Worm (Caenorhabditis elegans) whole organism, mixed stage, embryonic: Measurements from ENCODE around the gene dmsr-15.

Source experiments
- M03D4.4 ChIP-seq: sonication (generic microtip); optimal IDR thresholded peaks from 2 replicates; lab custom pipeline; 2017; ENCODE audit warnings: mild to moderate bottlenecking, missing genetic modification characterization, missing compliant biosample characterization
- bed-3 ChIP-seq: fragments of 200-800 bp; sonication (Bioruptor generic); optimal IDR thresholded peaks from 3 replicates; lab custom pipeline; 2018; ENCODE audit warnings: mild to moderate bottlenecking, missing genetic modification characterization, moderate library complexity, missing compliant biosample characterization
- blmp-1 ChIP-seq: fragments of 150-350 bp; optimal IDR thresholded peaks from 2 replicates; lab custom pipeline; 2014; ENCODE audit warnings: missing biosample characterization, missing genetic modification characterization
- ceh-43 ChIP-seq: fragments of 200-800 bp; sonication (Bioruptor generic); optimal IDR thresholded peaks from 2 replicates; lab custom pipeline; 2018; ENCODE audit warnings: mild to moderate bottlenecking, missing genetic modification characterization, moderate library complexity, missing compliant biosample characterization
- ceh-83 ChIP-seq: fragments of 200-800 bp; sonication (Bioruptor generic); optimal IDR thresholded peaks from 2 replicates; lab custom pipeline; 2018; ENCODE audit warnings: mild to moderate bottlenecking, missing genetic modification characterization, missing compliant biosample characterization
- ces-1 ChIP-seq: fragments of 150-350 bp; optimal IDR thresholded peaks from 2 replicates; lab custom pipeline; 2014; ENCODE audit warnings: missing biosample characterization, missing genetic modification reagents, missing genetic modification characterization
- drap-1 ChIP-seq: fragments of 200-800 bp; sonication (Bioruptor generic); optimal IDR thresholded peaks from 3 replicates; lab custom pipeline; 2018; ENCODE audit warnings: mild to moderate bottlenecking, missing genetic modification characterization, missing compliant biosample characterization
- elt-1 ChIP-seq: sonication (generic microtip); optimal IDR thresholded peaks from 2 replicates; lab custom pipeline; 2017; ENCODE audit warnings: missing genetic modification characterization, mild to moderate bottlenecking, missing compliant biosample characterization, antibody characterized with exemption, moderate library complexity, borderline replicate concordance; ENCODE audit not compliant: insufficient read depth
- elt-3 ChIP-seq: fragments of 150-350 bp; optimal IDR thresholded peaks from 2 replicates; lab custom pipeline; 2014; ENCODE audit warnings: missing biosample characterization, missing genetic modification characterization
- flh-1 ChIP-seq: fragments of 200-800 bp; sonication (Bioruptor generic); optimal IDR thresholded peaks from 2 replicates; lab custom pipeline; 2018; ENCODE audit warnings: mild to moderate bottlenecking, missing genetic modification characterization, moderate library complexity, missing compliant biosample characterization
- ham-2 ChIP-seq: fragments of 200-800 bp; sonication (Bioruptor generic); optimal IDR thresholded peaks from 2 replicates; lab custom pipeline; 2018; ENCODE audit warnings: mild to moderate bottlenecking, missing genetic modification characterization, missing compliant biosample characterization
- hlh-1 ChIP-seq: fragments of 150-350 bp; optimal IDR thresholded peaks from 2 replicates; lab custom pipeline; 2014; ENCODE audit warnings: missing biosample characterization, missing genetic modification reagents, missing genetic modification characterization
- lin-32 ChIP-seq: fragments of 200-800 bp; sonication (Bioruptor generic); optimal IDR thresholded peaks from 2 replicates; lab custom pipeline; 2018; ENCODE audit warnings: mild to moderate bottlenecking, missing genetic modification characterization, missing compliant biosample characterization
- lsy-2 ChIP-seq: fragments of 150-350 bp; optimal IDR thresholded peaks from 2 replicates; lab custom pipeline; 2014; ENCODE audit warnings: missing biosample characterization, missing genetic modification characterization
- mab-5 ChIP-seq: fragments of 150-350 bp; optimal IDR thresholded peaks from 2 replicates; lab custom pipeline; 2014; ENCODE audit warnings: missing biosample characterization, missing genetic modification characterization
- mep-1 ChIP-seq: fragments of 150-350 bp; optimal IDR thresholded peaks from 2 replicates; lab custom pipeline; 2017; ENCODE audit warnings: missing biosample characterization, missing genetic modification reagents, missing genetic modification characterization, inconsistent platforms
- mls-2 ChIP-seq: sonication (generic microtip); optimal IDR thresholded peaks from 2 replicates; lab custom pipeline; 2016; ENCODE audit warnings: mild to moderate bottlenecking, missing genetic modification characterization, moderate library complexity, missing compliant biosample characterization
- nhr-12 ChIP-seq: fragments of 150-350 bp; optimal IDR thresholded peaks from 2 replicates; lab custom pipeline; 2014; ENCODE audit warnings: missing biosample characterization, missing genetic modification characterization
- nhr-2 ChIP-seq: fragments of 150-350 bp; optimal IDR thresholded peaks from 2 replicates; lab custom pipeline; 2014; ENCODE audit warnings: missing biosample characterization, missing genetic modification characterization
- nhr-237 ChIP-seq: fragments of 150-350 bp; optimal IDR thresholded peaks from 2 replicates; lab custom pipeline; 2014; ENCODE audit warnings: missing biosample characterization, missing genetic modification characterization
- nhr-28 ChIP-seq: fragments of 150-350 bp; optimal IDR thresholded peaks from 2 replicates; lab custom pipeline; 2014; ENCODE audit warnings: missing biosample characterization, missing genetic modification characterization
- nhr-76 ChIP-seq: sonication (generic microtip); optimal IDR thresholded peaks from 2 replicates; lab custom pipeline; 2017; ENCODE audit warnings: missing biosample characterization, missing genetic modification characterization
- pha-4 ChIP-seq: fragments of 150-350 bp; optimal IDR thresholded peaks from 2 replicates; lab custom pipeline; 2018; ENCODE audit warnings: missing biosample characterization, missing genetic modification reagents, missing genetic modification characterization
- snpc-4 ChIP-seq: fragments of 150-350 bp; optimal IDR thresholded peaks from 2 replicates; lab custom pipeline; 2014; ENCODE audit warnings: missing biosample characterization, missing genetic modification characterization
- sptf-1 ChIP-seq: sonication (generic microtip); optimal IDR thresholded peaks from 2 replicates; lab custom pipeline; 2017; ENCODE audit warnings: mild to moderate bottlenecking, missing genetic modification characterization, moderate library complexity, missing compliant biosample characterization
- tbx-8 ChIP-seq: fragments of 200-800 bp; sonication (Bioruptor generic); optimal IDR thresholded peaks from 2 replicates; lab custom pipeline; 2018; ENCODE audit warnings: mild to moderate bottlenecking, missing genetic modification characterization, moderate library complexity, missing compliant biosample characterization
- unc-120 ChIP-seq: sonication (generic microtip); optimal IDR thresholded peaks from 2 replicates; lab custom pipeline; 2017; ENCODE audit warnings: missing genetic modification characterization, missing compliant biosample characterization; ENCODE audit not compliant: poor library complexity, severe bottlenecking
- unc-39 ChIP-seq: fragments of 150-350 bp; optimal IDR thresholded peaks from 2 replicates; lab custom pipeline; 2014; ENCODE audit warnings: missing biosample characterization, missing genetic modification characterization
- zip-8 ChIP-seq: fragments of 150-350 bp; optimal IDR thresholded peaks from 2 replicates; lab custom pipeline; 2014; ENCODE audit warnings: missing biosample characterization, missing genetic modification characterization
- ztf-11 ChIP-seq: fragments of 150-350 bp; optimal IDR thresholded peaks from 2 replicates; lab custom pipeline; 2014; ENCODE audit warnings: missing biosample characterization, missing genetic modification characterization

The dmsr-15 gene

ce11 chrV:6854711-6855110 is 26.0 kb upstream of the dmsr-15 start, which contains the start of gene gpa-10:
TSS of gene gpa-10 (minus strand) at chrV:6854811.
- TF ChIP-seq mep-1 (tag; lab: Kevin White, UChicago), result no peak
- no peak for TF ChIP-seq unc-39 (tag; lab: Kevin White, UChicago)
- no peak for TF ChIP-seq lin-32
- no peak for TF ChIP-seq sptf-1
- TF ChIP-seq zip-8 (tag; lab: Kevin White, UChicago), result no peak
- no peak for TF ChIP-seq drap-1 (GFP tag; lab: Kevin White, UChicago)
- no peak for TF ChIP-seq nhr-28
- no peak for TF ChIP-seq nhr-12 (tag; lab: Kevin White, UChicago)
- no peak for TF ChIP-seq ces-1

ce11 chrV:6846507-6846906 is 17.8 kb upstream of the dmsr-15 start, which contains the start of gene lgc-54:
TSS of gene lgc-54 (minus strand) at chrV:6846607.
- TF ChIP-seq mep-1 (tag; lab: Kevin White, UChicago) (no peak), lsy-2 (no peak), snpc-4 (tag; lab: Kevin White, UChicago) (no peak), nhr-237 (tag; lab: Kevin White, UChicago) (no peak), unc-39 (tag; lab: Kevin White, UChicago) (no peak), ztf-11 (no peak), pha-4 (tag; lab: Kevin White, UChicago) (no peak), mab-5 (no peak), nhr-12 (tag; lab: Kevin White, UChicago) (no peak), nhr-2 (tag; lab: Kevin White, UChicago) (no peak), flh-1 (GFP tag; lab: Kevin White, UChicago) (no peak), elt-3 (tag; lab: Kevin White, UChicago) (no peak), ces-1 (no peak), unc-120 (no peak)

ce11 chrV:6842437-6842836 is 13.8 kb upstream of the dmsr-15 start, which contains the start of gene T15B7.1:
TSS of gene T15B7.1 (plus strand) at chrV:6842737.
- no peak for TF ChIP-seq tbx-8 (GFP tag; lab: Kevin White, UChicago)
- no peak for TF ChIP-seq pha-4 (tag; lab: Kevin White, UChicago)
- no peak for TF ChIP-seq blmp-1
- no peak for TF ChIP-seq M03D4.4 (tag; lab: Kevin White, UChicago)
- TF ChIP-seq nhr-12 (tag; lab: Kevin White, UChicago), result no peak

DNA sequence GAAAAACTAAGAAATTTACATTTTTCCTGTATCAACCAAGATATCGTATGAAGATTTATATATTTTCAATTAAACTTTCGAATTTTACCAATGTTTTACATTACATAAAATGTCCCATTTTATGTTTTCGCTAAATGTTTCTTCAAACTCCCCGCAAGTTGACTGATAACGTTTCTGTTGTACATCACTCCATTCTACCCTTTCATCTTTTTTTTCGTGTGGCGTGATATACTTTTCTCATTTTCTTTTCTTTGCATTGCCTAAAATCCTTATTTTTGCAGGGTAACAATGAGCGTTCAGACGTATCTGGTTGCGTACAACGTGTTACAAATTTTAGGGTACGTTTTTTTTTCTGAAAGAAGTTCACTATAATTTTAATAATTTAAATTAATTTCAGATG is 10.3 kb upstream of the dmsr-15 start, which contains the start of gene hpo-8:
hpo-8 (plus strand) TSS at position 282 of the 400 bp plus-strand sequence.
- TF ChIP-seq M03D4.4 (tag; lab: Kevin White, UChicago) (no peak), ham-2 (no peak), lsy-2 (no peak), tbx-8 (GFP tag; lab: Kevin White, UChicago) (no peak), elt-3 (tag; lab: Kevin White, UChicago) (no peak), mab-5 (no peak)
- TF ChIP-seq, all 35 proteins: peak for 0

ce11 chrV:6838599-6838998 is 9.9 kb upstream of the dmsr-15 start, which contains the start of gene T15B7.15:
TSS of gene T15B7.15 (minus strand) at chrV:6838665.
- TF ChIP-seq elt-3 (tag; lab: Kevin White, UChicago) (no peak), zip-8 (tag; lab: Kevin White, UChicago) (no peak), lsy-2 (no peak), mls-2 (no peak), flh-1 (GFP tag; lab: Kevin White, UChicago) (no peak), unc-39 (tag; lab: Kevin White, UChicago) (no peak), hlh-1 (tag; lab: Kevin White, UChicago) (no peak), ceh-83 (GFP tag; lab: Kevin White, UChicago) (no peak), nhr-76 (tag; lab: Kevin White, UChicago) (no peak), ztf-11 (no peak), unc-120 (no peak), M03D4.4 (tag; lab: Kevin White, UChicago) (no peak), ceh-43 (GFP tag; lab: Kevin White, UChicago) (no peak), elt-1 (no peak), tbx-8 (GFP tag; lab: Kevin White, UChicago) (no peak), pha-4 (tag; lab: Kevin White, UChicago) (no peak), ces-1 (no peak), bed-3 (GFP tag; lab: Kevin White, UChicago) (no peak), ham-2 (no peak), nhr-237 (tag; lab: Kevin White, UChicago) (no peak)
